Worm (Caenorhabditis elegans) whole organism, L1 larva: Measurements from ENCODE around the gene F14D7.6.

Experiments used
- ces-1 ChIP-seq: fragments of 150-350 bp; optimal IDR thresholded peaks from 2 replicates; lab custom pipeline; 2014; ENCODE audit warnings: missing biosample characterization, missing genetic modification reagents, missing genetic modification characterization
- efl-3 ChIP-seq: fragments of 200-800 bp; sonication (Bioruptor generic); optimal IDR thresholded peaks from 2 replicates; lab custom pipeline; 2018; ENCODE audit warnings: mild to moderate bottlenecking, missing genetic modification characterization, missing compliant biosample characterization
- hpl-2 ChIP-seq: fragments of 150-350 bp; optimal IDR thresholded peaks from 2 replicates; lab custom pipeline; 2014; ENCODE audit warnings: missing biosample characterization, missing genetic modification reagents, missing genetic modification characterization
- lin-39 ChIP-seq: fragments of 150-350 bp; optimal IDR thresholded peaks from 2 replicates; lab custom pipeline; 2014; ENCODE audit warnings: missing biosample characterization, missing genetic modification reagents, missing genetic modification characterization
- nhr-12 ChIP-seq: sonication (generic microtip); optimal IDR thresholded peaks from 2 replicates; lab custom pipeline; 2017; ENCODE audit warnings: missing biosample characterization, missing genetic modification characterization
- nhr-237 ChIP-seq: fragments of 150-350 bp; optimal IDR thresholded peaks from 2 replicates; lab custom pipeline; 2014; ENCODE audit warnings: missing biosample characterization, missing genetic modification characterization
- nhr-90 ChIP-seq: sonication (generic microtip); optimal IDR thresholded peaks from 2 replicates; lab custom pipeline; 2016; ENCODE audit warnings: mild to moderate bottlenecking, missing genetic modification characterization, missing compliant biosample characterization; ENCODE audit not compliant: poor library complexity
- tbx-2 ChIP-seq: sonication (generic microtip); optimal IDR thresholded peaks from 2 replicates; lab custom pipeline; 2016; ENCODE audit warnings: missing genetic modification characterization, missing compliant biosample characterization
- unc-86 ChIP-seq: sonication (generic microtip); optimal IDR thresholded peaks from 2 replicates; lab custom pipeline; 2016; ENCODE audit warnings: missing genetic modification characterization, missing compliant biosample characterization

DNA sequence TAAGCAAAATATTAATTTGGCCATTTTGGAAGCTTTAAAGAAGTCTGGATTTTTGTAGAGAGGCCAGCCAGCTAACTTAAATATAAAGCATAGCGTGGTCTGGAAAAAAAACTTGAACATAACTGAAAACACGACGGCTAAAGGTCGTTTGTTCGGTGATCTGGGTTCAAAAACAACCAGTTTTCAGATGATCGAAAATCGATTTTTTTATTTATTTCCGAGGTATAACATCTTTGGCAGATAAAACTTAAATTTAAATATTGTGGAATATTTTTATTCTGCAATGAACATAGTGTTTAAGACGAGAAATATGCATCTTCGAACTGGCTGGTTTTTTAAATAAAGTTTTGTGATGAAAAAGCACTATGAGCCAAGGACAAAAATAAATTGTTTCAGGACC, 32.6 kb upstream of the F14D7.6 start, which contains the start of gene F40G12.4:
- no peak for TF ChIP-seq hpl-2 (GFP tag; lab: Kevin White, UChicago)
- TF ChIP-seq unc-86 = no peak
- no peak for TF ChIP-seq tbx-2 (tag; lab: Kevin White, UChicago)
- no peak for TF ChIP-seq lin-39
- TF ChIP-seq nhr-12 (tag; lab: Kevin White, UChicago) = no peak
- TF ChIP-seq nhr-90 = no peak
- no peak for TF ChIP-seq nhr-237 (tag; lab: Kevin White, UChicago)
- TF ChIP-seq efl-3 (GFP tag; lab: Kevin White, UChicago) = no peak
- TF ChIP-seq ces-1 = no peak
